Fruit fly (Drosophila melanogaster): ENCODE measurements around the gene CG1090.

The CG1090 gene

DNA sequence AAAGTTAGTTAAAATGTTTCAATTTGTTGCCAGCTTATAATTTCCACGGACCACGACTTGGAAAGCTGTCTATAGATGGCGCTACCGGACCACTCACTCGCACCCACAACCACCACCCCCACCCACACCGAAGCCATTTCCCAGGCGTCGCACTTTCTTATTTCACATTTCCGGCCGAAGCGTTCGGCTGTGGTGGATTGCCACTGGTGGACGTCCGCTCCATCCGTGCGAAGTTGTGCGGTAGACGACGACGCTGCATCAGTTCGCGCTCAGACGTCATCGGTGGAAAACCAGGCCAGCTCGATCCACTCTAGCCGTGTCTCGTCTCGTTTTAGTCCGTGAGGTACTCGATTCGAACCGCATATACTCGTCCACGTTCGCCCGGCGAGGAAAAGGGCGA, at the start of gene CG1090:
CG1090 (plus strand) TSS at position 259 of the 400 bp plus-strand sequence.
- TF ChIP-seq CG6163 (GFP tag; IDR thresholded peaks at IDR 0.05) (no peak), fd85E (GFP tag; optimal IDR thresholded peaks at IDR 0.05) (no peak), CG11902 (GFP tag; optimal IDR thresholded peaks at IDR 0.05) (no peak), spab (GFP tag; optimal IDR thresholded peaks at IDR 0.05) (no peak), fkh (GFP tag; optimal IDR thresholded peaks at IDR 0.05) (no peak), dac (GFP tag; optimal IDR thresholded peaks at IDR 0.05) (no peak), acj6 (GFP tag; optimal IDR thresholded peaks at IDR 0.05) (no peak), net (GFP tag; optimal IDR thresholded peaks at IDR 0.05) (peak; percentile 8), CG3919 (GFP tag; optimal IDR thresholded peaks at IDR 0.05) (no peak), eg (GFP tag; IDR thresholded peaks at IDR 0.05) (no peak), CG16779 (tag; optimal IDR thresholded peaks at IDR 0.05) (peak; percentile 13), salr (GFP tag; optimal IDR thresholded peaks at IDR 0.05) (no peak), Ets96B (tag; optimal IDR thresholded peaks at IDR 0.05) (no peak), pdm3 (GFP tag; optimal IDR thresholded peaks at IDR 0.05) (no peak)

DNA sequence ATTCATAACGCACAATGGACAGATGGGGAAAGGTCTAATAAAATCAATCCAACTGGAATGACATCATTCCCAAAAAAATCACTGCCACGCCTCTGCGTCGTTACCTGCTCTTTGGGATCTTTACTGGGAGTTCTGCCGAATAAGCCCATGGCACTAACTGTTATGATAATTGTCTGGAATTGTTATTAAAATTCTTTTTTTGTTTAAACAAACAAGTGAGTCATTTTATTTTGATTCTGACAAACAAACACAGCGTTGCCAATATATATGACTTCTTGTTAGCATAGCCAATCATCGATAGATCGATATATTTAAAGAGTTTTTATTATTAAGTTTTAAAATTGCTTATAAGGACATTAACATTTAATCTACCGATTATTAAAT, 49.0 kb upstream of the CG1090 start, which contains the start of gene Vps24:
Vps24 (minus strand) TSS at position 265 of the 384 bp plus-strand sequence.
- no peak for TF ChIP-seq Lpt (GFP tag; optimal IDR thresholded peaks at IDR 0.05)
- no peak for TF ChIP-seq Sox102F (GFP tag; optimal IDR thresholded peaks at IDR 0.05)
- TF ChIP-seq CG8632 (GFP tag; optimal IDR thresholded peaks at IDR 0.05) = no peak
- TF ChIP-seq dac (GFP tag; optimal IDR thresholded peaks at IDR 0.05) = no peak
- TF ChIP-seq fkh (GFP tag; optimal IDR thresholded peaks at IDR 0.05) = peak; percentile 80
- TF ChIP-seq CG11762 (GFP tag; optimal IDR thresholded peaks at IDR 0.05; ENCODE audit: insufficient read depth) = no peak
- no peak for TF ChIP-seq esn (GFP tag; optimal IDR thresholded peaks at IDR 0.05)
- TF ChIP-seq CG15336 (GFP tag; IDR thresholded peaks at IDR 0.05) = no peak
- peak; percentile 35 for TF ChIP-seq vri (GFP tag; optimal IDR thresholded peaks at IDR 0.05)

DNA sequence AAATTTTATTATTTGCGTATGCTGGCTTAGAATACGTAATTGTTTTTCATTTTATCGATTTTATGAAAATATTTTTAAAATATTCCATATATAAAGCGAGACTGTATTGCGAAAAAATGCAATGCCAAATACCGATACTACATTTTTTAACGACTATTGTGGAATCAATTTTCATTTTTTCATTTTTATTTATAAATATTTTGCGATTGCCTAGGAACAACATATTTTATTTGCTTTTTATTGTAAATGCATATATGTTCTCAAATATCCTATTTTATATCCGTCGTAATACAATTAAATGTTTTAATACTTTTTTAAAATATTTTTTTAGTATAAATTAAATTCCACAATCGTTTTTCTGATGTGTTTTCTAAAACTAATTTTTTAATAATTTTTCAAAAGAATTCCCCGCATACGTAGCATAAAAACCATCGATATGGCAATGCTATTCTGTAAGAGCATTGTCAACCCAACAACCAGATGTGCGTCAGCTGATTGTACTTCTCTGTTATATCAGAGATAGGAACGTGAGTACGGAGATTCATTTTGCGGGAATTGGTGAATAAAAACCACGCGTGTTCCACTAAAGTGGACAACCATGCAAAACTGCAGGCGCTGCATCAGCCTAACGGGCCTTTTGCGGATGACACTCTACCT, 48.5 kb upstream of the CG1090 start, which contains the start of gene Suv3:
Suv3 (plus strand) TSS at position 489 of the 657 bp plus-strand sequence.
- TF ChIP-seq achi (GFP tag; optimal IDR thresholded peaks at IDR 0.05) (peak; percentile 46), lz (GFP tag; optimal IDR thresholded peaks at IDR 0.05) (peak; percentile 11), dac (GFP tag; optimal IDR thresholded peaks at IDR 0.05) (no peak), CG1621 (tag; optimal IDR thresholded peaks at IDR 0.05) (no peak), CG34406 (GFP tag; optimal IDR thresholded peaks at IDR 0.05) (peak; percentile 45), CG16779 (tag; optimal IDR thresholded peaks at IDR 0.05) (no peak), fd59A (GFP tag; optimal IDR thresholded peaks at IDR 0.05) (no peak), CG11294 (GFP tag; IDR thresholded peaks at IDR 0.05) (no peak; the same call in 1 of the 2 replicates), CG9139 (GFP tag; optimal IDR thresholded peaks at IDR 0.05) (no peak), CG8632 (GFP tag; optimal IDR thresholded peaks at IDR 0.05) (peak; percentile 17), OdsH (GFP tag; optimal IDR thresholded peaks at IDR 0.05) (no peak), spab (GFP tag; optimal IDR thresholded peaks at IDR 0.05) (no peak), CG8119 (GFP tag; IDR thresholded peaks at IDR 0.05) (peak; percentile 50; the same call in 1 of the 3 replicates), Eip93F (GFP tag; optimal IDR thresholded peaks at IDR 0.05) (no peak), CG6808 (GFP tag; optimal IDR thresholded peaks at IDR 0.05) (no peak), Blimp-1 (GFP tag; optimal IDR thresholded peaks at IDR 0.05) (no peak), CG6276 (GFP tag; optimal IDR thresholded peaks at IDR 0.05) (no peak), CG4318 (GFP tag; optimal IDR thresholded peaks at IDR 0.05) (no peak), CG10631 (GFP tag; optimal IDR thresholded peaks at IDR 0.05) (no peak), salr (GFP tag; optimal IDR thresholded peaks at IDR 0.05) (no peak), Lpt (GFP tag; optimal IDR thresholded peaks at IDR 0.05) (no peak), svp (GFP tag) (no peak), CG32006 (GFP tag; optimal IDR thresholded peaks at IDR 0.05) (no peak), Smox (GFP tag; optimal IDR thresholded peaks at IDR 0.05) (no peak), Ets96B (tag; optimal IDR thresholded peaks at IDR 0.05) (peak; percentile 28), acj6 (GFP tag; optimal IDR thresholded peaks at IDR 0.05) (peak; percentile 19), CG3032 (tag; optimal IDR thresholded peaks at IDR 0.05) (peak; percentile 61), Ets21C (GFP tag; optimal IDR thresholded peaks at IDR 0.05) (no peak), Sox102F (GFP tag; optimal IDR thresholded peaks at IDR 0.05) (no peak), Eip78C (GFP tag) (peak; percentile 74), vri (GFP tag; optimal IDR thresholded peaks at IDR 0.05) (peak; percentile 83), pdm3 (GFP tag; optimal IDR thresholded peaks at IDR 0.05) (no peak), CG6854 (GFP tag; optimal IDR thresholded peaks at IDR 0.05) (no peak), Hr4 (GFP tag; optimal IDR thresholded peaks at IDR 0.05) (no peak), CG11762 (GFP tag; optimal IDR thresholded peaks at IDR 0.05; ENCODE audit: insufficient read depth) (no peak), net (GFP tag; optimal IDR thresholded peaks at IDR 0.05) (no peak), Eip75B (GFP tag; optimal IDR thresholded peaks at IDR 0.05) (no peak), esn (GFP tag; optimal IDR thresholded peaks at IDR 0.05) (peak; percentile 40), eg (GFP tag; IDR thresholded peaks at IDR 0.05) (no peak; the same call in 2 of the 3 replicates)

Measured in whole organism, prepupa.